Fruit fly (Drosophila melanogaster): ENCODE measurements around the gene mldr.

Gene mldr

dm6 chrX:6267745-6268582, 23.1 kb upstream of the mldr start, which contains the start of gene Spt6:
Gene Spt6, plus strand, starts transcription at chrX:6267797.
- TF ChIP-seq Sin3A (optimal IDR thresholded peaks at IDR 0.05) (no peak), psq (optimal IDR thresholded peaks at IDR 0.05) (no peak)

DNA sequence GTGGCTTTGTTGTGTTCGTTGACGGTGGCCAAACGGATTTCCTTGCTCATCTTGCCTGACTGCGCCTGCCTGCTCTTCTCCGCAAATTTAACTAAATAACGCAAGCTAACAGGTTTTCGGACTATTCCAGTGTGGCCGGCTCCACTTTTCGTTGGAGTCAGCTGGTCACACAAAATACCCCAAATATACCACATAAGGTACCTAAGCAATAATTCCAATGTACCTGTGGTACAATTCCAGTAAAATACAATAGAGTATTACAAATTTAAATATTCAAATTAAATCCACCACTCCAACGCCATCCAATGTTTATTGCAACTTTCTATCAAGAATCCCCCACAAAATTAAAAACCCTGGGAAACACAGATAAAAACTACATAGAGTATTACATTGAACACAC, 14.5 kb upstream of the mldr start, which contains the start of gene CG3566:
TSS of gene CG3566 (minus strand) at position 135 of the 400 bp plus-strand sequence.
- no peak for TF ChIP-seq h (optimal IDR thresholded peaks at IDR 0.05)
- no peak for TF ChIP-seq Myc (optimal IDR thresholded peaks at IDR 0.05)
- TF ChIP-seq psq (optimal IDR thresholded peaks at IDR 0.05), result no peak
- no peak for TF ChIP-seq insv (optimal IDR thresholded peaks at IDR 0.05)
- no peak for TF ChIP-seq ttk (optimal IDR thresholded peaks at IDR 0.05)
- no peak for TF ChIP-seq Sin3A (optimal IDR thresholded peaks at IDR 0.05)

DNA sequence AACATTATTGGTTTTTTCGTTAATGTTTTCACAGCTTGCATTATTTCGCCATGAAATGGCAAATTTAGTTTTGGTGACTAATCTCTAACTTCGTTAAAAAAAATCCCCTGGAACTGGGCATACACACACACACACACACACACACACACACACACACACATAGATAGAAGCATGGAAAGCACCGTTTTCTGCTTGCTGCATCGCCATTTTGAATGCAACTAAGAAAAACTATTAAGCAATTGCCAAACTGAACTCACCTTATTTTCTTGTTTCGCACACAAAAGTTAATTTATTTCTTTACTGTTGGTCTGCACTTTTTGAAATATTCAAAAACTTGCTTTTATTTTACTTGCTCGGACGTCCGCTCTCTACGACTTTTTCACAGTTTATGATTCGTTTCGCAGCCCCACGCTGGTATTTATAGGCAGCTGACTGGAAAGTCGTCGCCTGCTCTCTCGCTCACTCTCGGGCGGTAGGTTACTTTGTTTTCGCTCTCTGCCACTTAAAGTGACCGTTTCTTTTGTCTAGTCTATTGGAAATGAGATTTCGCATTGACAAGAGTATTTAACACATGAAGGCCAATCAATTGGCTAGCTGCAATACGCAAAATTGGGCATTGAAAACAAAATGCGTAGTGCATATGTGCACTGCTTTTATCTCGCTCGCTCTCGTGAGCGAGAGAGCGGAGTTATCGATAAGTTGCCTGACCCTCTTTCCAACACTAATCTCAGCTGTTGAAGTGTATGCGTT, 12.0 kb upstream of the mldr start:
- TF ChIP-seq insv (optimal IDR thresholded peaks at IDR 0.05) (no peak), h (optimal IDR thresholded peaks at IDR 0.05) (no peak), Myc (optimal IDR thresholded peaks at IDR 0.05) (no peak), ttk (optimal IDR thresholded peaks at IDR 0.05) (no peak), Sin3A (optimal IDR thresholded peaks at IDR 0.05) (no peak), psq (optimal IDR thresholded peaks at IDR 0.05) (no peak)

dm6 chrX:6279629-6280073, 11.5 kb upstream of the mldr start, which contains the start of gene Ubi-p5E:
Gene Ubi-p5E, minus strand, starts transcription at chrX:6279647.
- TF ChIP-seq Myc (optimal IDR thresholded peaks at IDR 0.05), result no peak
- no peak for TF ChIP-seq ttk (optimal IDR thresholded peaks at IDR 0.05)
- no peak for TF ChIP-seq insv (optimal IDR thresholded peaks at IDR 0.05)
- TF ChIP-seq psq (optimal IDR thresholded peaks at IDR 0.05), result no peak
- no peak for TF ChIP-seq h (optimal IDR thresholded peaks at IDR 0.05)
- no peak for TF ChIP-seq Sin3A (optimal IDR thresholded peaks at IDR 0.05)

DNA sequence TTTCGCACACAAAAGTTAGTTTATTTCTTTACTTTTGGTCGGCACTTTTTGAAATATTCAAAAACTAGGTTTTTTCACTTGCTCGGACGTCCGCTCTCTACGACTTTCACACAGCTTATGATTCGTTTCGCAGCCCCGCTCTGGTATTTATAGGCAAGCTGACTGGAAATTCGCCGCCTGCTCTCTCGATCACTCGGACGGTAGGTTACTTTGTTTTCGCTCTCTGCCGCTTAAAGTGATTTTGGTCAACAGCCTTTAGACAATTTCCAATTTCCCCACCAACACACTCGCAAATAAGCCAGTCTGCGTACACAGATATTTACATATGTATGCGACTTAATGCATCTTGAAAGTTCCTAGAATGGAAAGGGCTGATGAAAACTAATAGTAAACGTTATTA, 7.6 kb upstream of the mldr start, which contains the start of gene CG11700:
TSS of gene CG11700 (minus strand) at position 106 of the 400 bp plus-strand sequence.
- TF ChIP-seq Myc (optimal IDR thresholded peaks at IDR 0.05), result no peak
- no peak for TF ChIP-seq ttk (optimal IDR thresholded peaks at IDR 0.05)
- no peak for TF ChIP-seq psq (optimal IDR thresholded peaks at IDR 0.05)
- TF ChIP-seq h (optimal IDR thresholded peaks at IDR 0.05), result no peak

dm6 chrX:6287842-6288241, 3.3 kb upstream of the mldr start, which contains the start of the genes Top3beta and wuho:
Gene Top3beta, minus strand, starts transcription at chrX:6287990.
Gene wuho, plus strand, starts transcription at chrX:6288100.
- no peak for TF ChIP-seq insv (optimal IDR thresholded peaks at IDR 0.05)
- no peak for TF ChIP-seq h (optimal IDR thresholded peaks at IDR 0.05)
- no peak for TF ChIP-seq Sin3A (optimal IDR thresholded peaks at IDR 0.05)
- no peak for TF ChIP-seq ttk (optimal IDR thresholded peaks at IDR 0.05)
- TF ChIP-seq Myc (optimal IDR thresholded peaks at IDR 0.05), result no peak
- no peak for TF ChIP-seq psq (optimal IDR thresholded peaks at IDR 0.05)

DNA sequence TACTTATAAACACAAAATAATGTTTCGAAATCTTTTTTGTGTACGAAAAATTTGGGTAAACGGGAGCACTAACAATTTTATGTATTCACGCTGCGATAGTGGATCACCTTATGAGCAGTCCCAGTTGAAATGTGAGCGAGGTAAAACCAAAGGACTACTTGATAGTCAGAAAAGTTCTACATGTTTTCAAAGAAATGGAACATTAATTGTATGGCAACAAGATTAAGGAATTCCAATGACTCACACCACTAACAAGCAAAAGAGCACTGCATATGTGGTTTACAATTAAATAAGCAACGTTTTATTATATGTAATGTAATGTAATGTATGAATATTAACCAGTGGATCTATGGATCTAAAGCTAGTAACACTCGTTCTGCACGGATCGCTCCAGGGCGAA, 3.1 kb downstream of the mldr start, which contains the start of gene CG15892:
TSS of gene CG15892 (minus strand) at position 101 of the 400 bp plus-strand sequence.
- TF ChIP-seq insv (optimal IDR thresholded peaks at IDR 0.05), result no peak
- TF ChIP-seq Sin3A (optimal IDR thresholded peaks at IDR 0.05), result no peak
- TF ChIP-seq Myc (optimal IDR thresholded peaks at IDR 0.05), result no peak
- TF ChIP-seq psq (optimal IDR thresholded peaks at IDR 0.05), result no peak
- no peak for TF ChIP-seq h (optimal IDR thresholded peaks at IDR 0.05)
- no peak for TF ChIP-seq ttk (optimal IDR thresholded peaks at IDR 0.05)

DNA sequence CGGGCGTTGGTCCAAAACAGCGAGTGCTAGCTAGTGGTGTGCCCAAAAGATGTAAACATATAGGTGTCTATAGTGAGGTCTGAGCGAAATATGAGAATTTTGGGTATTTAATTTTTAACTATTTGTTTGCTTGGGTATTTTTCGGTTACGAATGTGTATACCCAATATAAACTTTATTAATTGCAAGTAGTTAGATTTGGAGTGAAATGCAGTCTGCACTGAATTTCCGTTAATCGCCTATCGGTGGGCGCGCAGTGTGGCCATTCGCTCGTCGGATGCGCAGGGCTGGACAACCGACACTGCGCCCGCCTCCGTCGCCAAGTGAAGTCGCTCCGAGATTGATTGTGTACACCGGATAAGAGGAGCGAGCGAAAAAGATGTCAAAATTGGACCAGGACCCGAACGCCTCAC, 4.0 kb downstream of the mldr start, which contains the start of the genes CG15891 and CG3815:
TSS of gene CG15891 (minus strand) at position 217 of the 411 bp plus-strand sequence.
TSS of gene CG3815 (plus strand) at position 261 of the 411 bp plus-strand sequence.
- TF ChIP-seq psq (optimal IDR thresholded peaks at IDR 0.05) (no peak), h (optimal IDR thresholded peaks at IDR 0.05) (no peak), Myc (optimal IDR thresholded peaks at IDR 0.05) (no peak), ttk (optimal IDR thresholded peaks at IDR 0.05) (no peak), insv (optimal IDR thresholded peaks at IDR 0.05) (no peak), Sin3A (optimal IDR thresholded peaks at IDR 0.05) (no peak)

dm6 chrX:6301052-6301451, 9.9 kb downstream of the mldr start, which contains the start of gene CG12219:
Gene CG12219, minus strand, starts transcription at chrX:6301285.
- TF ChIP-seq psq (optimal IDR thresholded peaks at IDR 0.05) (no peak), Myc (optimal IDR thresholded peaks at IDR 0.05) (no peak), insv (optimal IDR thresholded peaks at IDR 0.05) (no peak), ttk (optimal IDR thresholded peaks at IDR 0.05) (no peak), Sin3A (optimal IDR thresholded peaks at IDR 0.05) (no peak)

DNA sequence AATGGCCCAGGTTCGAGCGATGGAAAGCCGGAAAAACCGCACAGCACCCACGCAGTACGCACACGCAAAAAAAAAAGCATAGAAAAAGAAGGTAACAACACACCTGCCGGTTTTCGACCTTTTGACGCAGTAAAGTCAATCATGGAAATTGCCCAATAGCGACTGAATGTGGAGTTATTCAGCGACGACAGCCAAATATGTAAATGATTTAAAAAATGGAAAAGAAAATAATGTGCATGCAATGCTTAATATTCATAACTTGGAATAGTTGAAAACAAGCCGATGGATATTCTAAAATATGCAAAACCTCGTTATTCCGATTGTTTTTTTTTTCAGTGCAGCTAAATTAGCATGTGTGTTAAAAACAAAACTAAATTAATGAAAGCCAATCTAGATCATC, 12.1 kb downstream of the mldr start:
- TF ChIP-seq psq (optimal IDR thresholded peaks at IDR 0.05) (no peak), insv (optimal IDR thresholded peaks at IDR 0.05) (no peak), Myc (optimal IDR thresholded peaks at IDR 0.05) (no peak), ttk (optimal IDR thresholded peaks at IDR 0.05) (no peak), Sin3A (optimal IDR thresholded peaks at IDR 0.05) (no peak), h (optimal IDR thresholded peaks at IDR 0.05) (no peak)

DNA sequence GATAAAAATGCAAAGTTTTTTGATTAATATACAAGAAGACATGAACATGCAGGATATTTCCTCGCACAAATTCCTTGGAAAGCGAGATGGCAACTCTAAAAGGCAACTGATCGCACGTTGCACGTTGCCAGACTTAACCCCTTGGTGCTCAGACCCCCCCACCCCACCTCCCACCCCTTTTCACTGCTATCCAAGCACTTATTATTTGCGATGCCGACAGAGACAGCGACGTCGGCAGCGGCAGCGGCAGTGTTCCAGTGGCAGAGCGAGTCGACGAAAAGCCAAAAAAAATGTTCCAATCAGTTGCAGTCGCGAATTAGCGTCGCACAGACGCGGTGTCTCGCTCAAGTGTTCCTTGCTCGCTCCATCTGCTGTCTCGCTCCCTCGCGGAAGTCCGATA, 12.6 kb downstream of the mldr start, which contains the start of gene CG3823:
TSS of gene CG3823 (plus strand) at position 301 of the 400 bp plus-strand sequence.
- TF ChIP-seq Sin3A (optimal IDR thresholded peaks at IDR 0.05), result no peak

dm6 chrX:6304203-6304602, 13.1 kb downstream of the mldr start:
- TF ChIP-seq psq (optimal IDR thresholded peaks at IDR 0.05) (no peak), h (optimal IDR thresholded peaks at IDR 0.05) (no peak)

Measured in Kc167 (cell line).